Fruit fly (Drosophila melanogaster) whole organism, pupa: ENCODE results near the gene CG15914.

Experiments
- CG13204 ChIP-seq: fragments of 200-800 bp; sonication (Bioruptor generic); optimal IDR thresholded peaks from 2 replicates; lab custom pipeline; 2018; ENCODE audit warnings: missing biosample characterization, mild to moderate bottlenecking, missing genetic modification characterization, moderate library complexity
- CG17806 ChIP-seq: fragments of 200-800 bp; sonication (Bioruptor generic); optimal IDR thresholded peaks from 2 replicates; lab custom pipeline; 2018; ENCODE audit warnings: missing biosample characterization, mild to moderate bottlenecking, missing genetic modification characterization, moderate library complexity
- CG32121 ChIP-seq: fragments of 200-800 bp; sonication (Bioruptor generic); IDR thresholded peaks from 2 replicates; pipeline ENCODE4 v1.3.6; 2022; ENCODE audit warnings: missing biosample characterization, missing genetic modification characterization
- CG34367 ChIP-seq: fragments of 200-800 bp; sonication (Bioruptor generic); optimal IDR thresholded peaks from 2 replicates; lab custom pipeline; 2018; ENCODE audit warnings: missing biosample characterization, mild to moderate bottlenecking, missing genetic modification characterization
- CG4496 ChIP-seq: fragments of 200-800 bp; sonication (Bioruptor generic); IDR thresholded peaks from 3 replicates; pipeline ENCODE4 v1.3.6; 2022; ENCODE audit warnings: missing biosample characterization, missing genetic modification characterization
- CG8159 ChIP-seq: fragments of 200-800 bp; sonication (Bioruptor generic); optimal IDR thresholded peaks from 3 replicates; lab custom pipeline; 2018; ENCODE audit warnings: missing biosample characterization, mild to moderate bottlenecking, missing genetic modification characterization, moderate library complexity
- CG8301 ChIP-seq: fragments of 200-800 bp; sonication (Bioruptor generic); optimal IDR thresholded peaks from 2 replicates; lab custom pipeline; 2018; ENCODE audit warnings: missing biosample characterization, mild to moderate bottlenecking, missing genetic modification characterization
- D1 ChIP-seq: fragments of 200-800 bp; sonication (Bioruptor generic); optimal IDR thresholded peaks from 2 replicates; lab custom pipeline; 2018; ENCODE audit warnings: missing biosample characterization, mild to moderate bottlenecking, missing genetic modification characterization, moderate library complexity
- Snoo ChIP-seq: fragments of 200-800 bp; sonication (Bioruptor generic); optimal IDR thresholded peaks from 3 replicates; lab custom pipeline; 2017; ENCODE audit warnings: missing biosample characterization, mild to moderate bottlenecking, missing genetic modification characterization, inconsistent platforms
- fd96Ca ChIP-seq: fragments of 200-800 bp; sonication (Bioruptor generic); IDR thresholded peaks from 3 replicates; pipeline ENCODE4 v1.3.6; 2022; ENCODE audit warnings: missing biosample characterization, missing genetic modification characterization
- rn ChIP-seq: fragments of 200-800 bp; sonication (Bioruptor generic); IDR thresholded peaks from 2 replicates; pipeline ENCODE4 v1.3.6; 2022; ENCODE audit warnings: missing biosample characterization, missing genetic modification characterization

- TF ChIP-seq Snoo (no peak), rn (GFP tag; lab: Robert Waterston, UW) (no peak), D1 (tag; lab: Kevin White, UChicago) (no peak), CG32121 (GFP tag; lab: Robert Waterston, UW) (no peak), CG8301 (tag; lab: Kevin White, UChicago) (no peak), fd96Ca (no peak), CG13204 (GFP tag; lab: Kevin White, UChicago) (no peak), CG34367 (tag; lab: Kevin White, UChicago) (no peak), CG4496 (no peak), CG17806 (no peak), CG8159 (tag; lab: Kevin White, UChicago) (no peak)
Measured at dm6 chrX:15866799-15867412, 13.7 kb downstream of the CG15914 start.
